Worm (Caenorhabditis elegans) whole organism, late embryonic: ENCODE measurements around the gene lgc-31.

Source experiments
- elt-2 ChIP-seq: sonication (generic microtip); optimal IDR thresholded peaks from 2 replicates; lab custom pipeline; 2016; ENCODE audit warnings: missing genetic modification reagents, missing genetic modification characterization, missing compliant biosample characterization
- hlh-15 ChIP-seq: sonication (generic microtip); optimal IDR thresholded peaks from 2 replicates; lab custom pipeline; 2016; ENCODE audit warnings: missing genetic modification characterization, missing compliant biosample characterization

- no peak for TF ChIP-seq hlh-15 (tag; lab: Kevin White, UChicago)
- TF ChIP-seq elt-2 (tag; lab: Kevin White, UChicago), result no peak
Observed at ce11 chrV:15499099-15499498, 22.7 kb downstream of the lgc-31 start.
